Worm (Caenorhabditis elegans) whole organism, L4 larva: ENCODE data around the gene nspc-3.

ENCODE experiments used
- F37D6.2 ChIP-seq: sonication (generic microtip); optimal IDR thresholded peaks from 2 replicates; lab custom pipeline; 2016; ENCODE audit warnings: mild to moderate bottlenecking, missing genetic modification characterization, missing compliant biosample characterization
- F44E2.7 ChIP-seq: fragments of 200-800 bp; sonication (Bioruptor generic); IDR thresholded peaks from 2 replicates; pipeline ENCODE4 v2.1.2; 2022; ENCODE audit warnings: missing genetic modification characterization, missing compliant biosample characterization
- Y105C5A.15 ChIP-seq: fragments of 200-800 bp; sonication (Bioruptor generic); IDR thresholded peaks from 2 replicates; pipeline ENCODE4 v1.3.6; 2022; ENCODE audit warnings: missing genetic modification characterization, missing compliant biosample characterization
- Y75B8A.6 ChIP-seq: fragments of 200-800 bp; sonication (Bioruptor generic); IDR thresholded peaks from 2 replicates; pipeline ENCODE4 v1.3.6; 2022; ENCODE audit warnings: missing genetic modification reagents, missing genetic modification characterization, missing compliant biosample characterization
- ZK546.5 ChIP-seq, 2 experiments: sonication (generic microtip); optimal IDR thresholded peaks; 2 replicates each; lab custom pipeline; 2017; ENCODE audit warnings: missing biosample characterization in 2 of 2, missing genetic modification characterization in 2 of 2
- aha-1 ChIP-seq: fragments of 150-350 bp; peaks from one replicate; lab custom pipeline; 2014; ENCODE audit warnings: missing biosample characterization, missing genetic modification characterization
- aly-2 ChIP-seq: sonication (generic microtip); optimal IDR thresholded peaks from 2 replicates; lab custom pipeline; 2018; ENCODE audit warnings: missing biosample characterization, missing genetic modification characterization
- ceh-20 ChIP-seq: fragments of 200-800 bp; sonication (Bioruptor generic); IDR thresholded peaks from 2 replicates; pipeline ENCODE4 v1.3.6; 2022; ENCODE audit warnings: missing genetic modification reagents, missing genetic modification characterization, missing compliant biosample characterization
- ceh-28 ChIP-seq: fragments of 150-350 bp; optimal IDR thresholded peaks from 2 replicates; lab custom pipeline; 2014; ENCODE audit warnings: missing biosample characterization, missing genetic modification reagents, missing genetic modification characterization
- ceh-82 ChIP-seq: sonication (generic microtip); optimal IDR thresholded peaks from 2 replicates; lab custom pipeline; 2017; ENCODE audit warnings: missing biosample characterization, missing genetic modification characterization
- cey-2 ChIP-seq: sonication (generic microtip); optimal IDR thresholded peaks from 3 replicates; lab custom pipeline; 2017; ENCODE audit warnings: missing genetic modification characterization, mild to moderate bottlenecking, missing compliant biosample characterization, antibody characterized with exemption, borderline replicate concordance; ENCODE audit not compliant: insufficient read depth
- ctbp-1 ChIP-seq: fragments of 200-800 bp; sonication (Bioruptor generic); IDR thresholded peaks from 2 replicates; pipeline ENCODE4 v1.3.6; 2022; ENCODE audit warnings: missing genetic modification reagents, missing genetic modification characterization, missing compliant biosample characterization
- daf-16 ChIP-seq, 3 experiments: sonication (generic microtip); optimal IDR thresholded peaks; 2 replicates each; lab custom pipeline; 2016 to 2017; ENCODE audit warnings: missing genetic modification characterization in 3 of 3, missing genetic modification reagents in 3 of 3, mild to moderate bottlenecking in 2 of 3, missing compliant biosample characterization in 2 of 3, missing biosample characterization in 1 of 3, moderate library complexity in 1 of 3
- daf-19 ChIP-seq: fragments of 200-800 bp; sonication (Bioruptor generic); conservative IDR thresholded peaks from 2 replicates; pipeline ENCODE4 v1.3.6; 2022; ENCODE audit warnings: missing genetic modification characterization, missing compliant biosample characterization
- dmd-8 ChIP-seq: fragments of 200-800 bp; sonication (Bioruptor generic); IDR thresholded peaks from 2 replicates; pipeline ENCODE4 v1.3.6; 2022; ENCODE audit warnings: missing genetic modification characterization, missing compliant biosample characterization
- duxl-1 ChIP-seq: sonication (generic microtip); optimal IDR thresholded peaks from 2 replicates; lab custom pipeline; 2016; ENCODE audit warnings: mild to moderate bottlenecking, missing genetic modification characterization, moderate library complexity, missing compliant biosample characterization; ENCODE audit not compliant: poor library complexity
- dve-1 ChIP-seq: sonication (generic microtip); optimal IDR thresholded peaks from 2 replicates; lab custom pipeline; 2017; ENCODE audit warnings: antibody characterized with exemption, mild to moderate bottlenecking, missing genetic modification characterization, missing compliant biosample characterization; ENCODE audit not compliant: insufficient read depth
- fkh-10 ChIP-seq: fragments of 150-350 bp; optimal IDR thresholded peaks from 2 replicates; lab custom pipeline; 2014; ENCODE audit warnings: missing biosample characterization, missing genetic modification reagents, missing genetic modification characterization
- gei-8 ChIP-seq: fragments of 200-800 bp; sonication (Bioruptor generic); optimal IDR thresholded peaks from 2 replicates; lab custom pipeline; 2018; ENCODE audit warnings: mild to moderate bottlenecking, missing genetic modification characterization, missing compliant biosample characterization
- hif-1 ChIP-seq, 2 experiments: sonication (generic microtip); optimal IDR thresholded peaks; 2 replicates each; lab custom pipeline; 2016 to 2017; ENCODE audit warnings: missing compliant biosample characterization in 2 of 2, missing genetic modification characterization in 2 of 2, missing genetic modification reagents in 2 of 2, missing genotype in 2 of 2, mild to moderate bottlenecking in 1 of 2
- hlh-30 ChIP-seq: sonication (generic microtip); optimal IDR thresholded peaks from 2 replicates; lab custom pipeline; 2017; ENCODE audit warnings: antibody characterized with exemption, mild to moderate bottlenecking, missing genetic modification characterization, missing compliant biosample characterization; ENCODE audit not compliant: insufficient read depth
- hmg-1.1 ChIP-seq: fragments of 200-800 bp; sonication (Bioruptor generic); IDR thresholded peaks from 2 replicates; pipeline ENCODE4 v1.3.6; 2022; ENCODE audit warnings: missing genetic modification reagents, missing genetic modification characterization, missing compliant biosample characterization
- lim-7 ChIP-seq: fragments of 200-800 bp; sonication (Bioruptor generic); IDR thresholded peaks from 2 replicates; pipeline ENCODE4 v1.3.6; 2022; ENCODE audit warnings: missing genetic modification characterization, missing compliant biosample characterization
- lin-1 ChIP-seq: fragments of 200-800 bp; sonication (Bioruptor generic); IDR thresholded peaks from 2 replicates; pipeline ENCODE4 v1.3.6; 2022; ENCODE audit warnings: missing genetic modification reagents, missing genetic modification characterization, missing compliant biosample characterization
- lsy-2 ChIP-seq, 2 experiments: fragments of 150-350 bp in 1 of 2; sonication (generic microtip) in 1 of 2; optimal IDR thresholded peaks; 2 replicates each; lab custom pipeline; 2014 to 2017; ENCODE audit warnings: missing biosample characterization in 2 of 2, missing genetic modification characterization in 2 of 2
- madf-9 ChIP-seq: fragments of 200-800 bp; sonication (Bioruptor generic); conservative IDR thresholded peaks from 2 replicates; pipeline ENCODE4 v1.3.6; 2022; ENCODE audit warnings: missing genetic modification reagents, missing genetic modification characterization, missing compliant biosample characterization
- mdt-29 ChIP-seq: fragments of 200-800 bp; sonication (Bioruptor generic); IDR thresholded peaks from 2 replicates; pipeline ENCODE4 v1.3.6; 2022; ENCODE audit warnings: missing genetic modification reagents, missing genetic modification characterization, missing compliant biosample characterization
- mep-1 ChIP-seq: fragments of 150-350 bp; sonication (generic microtip); optimal IDR thresholded peaks from 3 replicates; lab custom pipeline; 2014; ENCODE audit warnings: missing biosample characterization, missing genetic modification characterization
- mes-2 ChIP-seq: sonication (generic microtip); optimal IDR thresholded peaks from 2 replicates; lab custom pipeline; 2016; ENCODE audit warnings: missing genotype, mild to moderate bottlenecking, missing genetic modification characterization, missing compliant biosample characterization; ENCODE audit not compliant: poor library complexity, severe bottlenecking
- mxl-3 ChIP-seq: fragments of 200-800 bp; sonication (Bioruptor generic); optimal IDR thresholded peaks from 2 replicates; lab custom pipeline; 2018; ENCODE audit warnings: mild to moderate bottlenecking, missing genetic modification characterization, missing compliant biosample characterization
- nhr-10 ChIP-seq: fragments of 150-350 bp; optimal IDR thresholded peaks from 2 replicates; lab custom pipeline; 2014; ENCODE audit warnings: missing biosample characterization, missing genetic modification characterization
- nhr-111 ChIP-seq: fragments of 200-800 bp; sonication (Bioruptor generic); optimal IDR thresholded peaks from 2 replicates; lab custom pipeline; 2018; ENCODE audit warnings: mild to moderate bottlenecking, missing genetic modification characterization, missing compliant biosample characterization
- nhr-28 ChIP-seq: fragments of 150-350 bp; optimal IDR thresholded peaks from 2 replicates; lab custom pipeline; 2014; ENCODE audit warnings: missing biosample characterization, missing genetic modification characterization
- nhr-41 ChIP-seq: fragments of 200-800 bp; sonication (Bioruptor generic); IDR thresholded peaks from 2 replicates; pipeline ENCODE4 v1.3.6; 2022; ENCODE audit warnings: missing genetic modification reagents, missing genetic modification characterization, missing compliant biosample characterization
- nhr-48 ChIP-seq: sonication (generic microtip); optimal IDR thresholded peaks from 2 replicates; lab custom pipeline; 2016; ENCODE audit warnings: mild to moderate bottlenecking, missing genetic modification characterization, missing compliant biosample characterization
- nhr-76 ChIP-seq: fragments of 150-350 bp; optimal IDR thresholded peaks from 2 replicates; lab custom pipeline; 2014; ENCODE audit warnings: missing biosample characterization, missing genetic modification characterization
- nhr-77 ChIP-seq: fragments of 150-350 bp; optimal IDR thresholded peaks from 2 replicates; lab custom pipeline; 2014; ENCODE audit warnings: missing biosample characterization, missing genetic modification characterization
- pqm-1 ChIP-seq: sonication (generic microtip); optimal IDR thresholded peaks from 2 replicates; lab custom pipeline; 2017; ENCODE audit warnings: missing biosample characterization, missing genetic modification characterization
- saeg-2 ChIP-seq: fragments of 200-800 bp; sonication (Bioruptor generic); IDR thresholded peaks from 2 replicates; pipeline ENCODE4 v1.3.6; 2022; ENCODE audit warnings: missing genetic modification reagents, missing genetic modification characterization, missing compliant biosample characterization
- skn-1 ChIP-seq: fragments of 150-350 bp; optimal IDR thresholded peaks from 2 replicates; lab custom pipeline; 2014; ENCODE audit warnings: missing biosample characterization, missing genetic modification characterization
- snpc-1.2 ChIP-seq: fragments of 200-800 bp; sonication (Bioruptor generic); IDR thresholded peaks from 2 replicates; pipeline ENCODE4 v1.3.6; 2022; ENCODE audit warnings: missing genetic modification reagents, missing genetic modification characterization, missing compliant biosample characterization
- tra-1 ChIP-seq: fragments of 200-800 bp; sonication (Bioruptor generic); IDR thresholded peaks from 2 replicates; pipeline ENCODE4 v1.3.6; 2022; ENCODE audit warnings: missing genetic modification reagents, missing genetic modification characterization, missing compliant biosample characterization
- unc-130 ChIP-seq: sonication (generic microtip); optimal IDR thresholded peaks from 2 replicates; lab custom pipeline; 2016; ENCODE audit warnings: missing genetic modification reagents, missing genetic modification characterization, missing compliant biosample characterization
- unc-62 ChIP-seq, 3 experiments: fragments of 150-350 bp in 1 of 3; sonication (generic microtip); optimal IDR thresholded peaks in 2 of 3; peaks in 1 of 3; 1 replicate in 1 of 3; 2 replicates in 2 of 3; lab custom pipeline; 2014 to 2017; ENCODE audit warnings: missing biosample characterization in 3 of 3, missing genetic modification characterization in 3 of 3, missing genetic modification reagents in 3 of 3, missing genotype in 1 of 3
- zfp-3 ChIP-seq: fragments of 200-800 bp; sonication (Bioruptor generic); conservative IDR thresholded peaks from 2 replicates; pipeline ENCODE4 v1.3.6; 2022; ENCODE audit warnings: missing genetic modification reagents, missing genetic modification characterization, missing compliant biosample characterization
- ztf-7 ChIP-seq: fragments of 150-350 bp; optimal IDR thresholded peaks from 2 replicates; lab custom pipeline; 2014; ENCODE audit warnings: missing biosample characterization, missing genetic modification characterization

nspc-3 gene

ce11 chrX:8567166-8567565 is 30.3 kb downstream of the nspc-3 start (continued):
- TF ChIP-seq ceh-82 (tag; lab: Kevin White, UChicago) (no peak), dve-1 (tag; lab: Kevin White, UChicago) (peak; percentile 93), lsy-2 (tag; optimal IDR thresholded peaks at IDR 0.05; lab: Kevin White, UChicago) (peak in 1 of 2 experiments; percentile 41), duxl-1 (tag; lab: Kevin White, UChicago) (no peak), pqm-1 (tag; lab: Kevin White, UChicago) (peak; percentile 85), Y105C5A.15 (no peak), snpc-1.2 (no peak), zfp-3 (GFP tag; lab: Robert Waterston, UW) (no peak), saeg-2 (GFP tag; lab: Robert Waterston, UW) (no peak), skn-1 (tag; lab: Kevin White, UChicago) (no peak), unc-130 (no peak), nhr-28 (tag; lab: Kevin White, UChicago) (peak; percentile 89), ZK546.5 (tag; optimal IDR thresholded peaks at IDR 0.05; lab: Kevin White, UChicago) (no peak), gei-8 (GFP tag; lab: Kevin White, UChicago) (no peak), mxl-3 (GFP tag; lab: Kevin White, UChicago) (peak; percentile 60), madf-9 (GFP tag; lab: Robert Waterston, UW) (no peak), fkh-10 (no peak), Y75B8A.6 (GFP tag; lab: Robert Waterston, UW) (no peak), ceh-20 (GFP tag; lab: Robert Waterston, UW) (peak; percentile 63; the same call in 1 of the 2 replicates), unc-62 (GFP tag; optimal IDR thresholded peaks at IDR 0.05 in 1 of 2; lab: Kevin White, UChicago) (peak; percentile 80 to 81), unc-62 (tag; optimal IDR thresholded peaks at IDR 0.05; lab: Kevin White, UChicago) (no peak), nhr-77 (tag; lab: Kevin White, UChicago) (peak; percentile 68), ctbp-1 (GFP tag; lab: Robert Waterston, UW) (no peak), F44E2.7 (GFP tag; lab: Robert Waterston, UW) (no peak), mep-1 (no peak), tra-1 (GFP tag; lab: Robert Waterston, UW) (peak; percentile 100), cey-2 (tag; lab: Kevin White, UChicago) (no peak), nhr-41 (GFP tag; lab: Robert Waterston, UW) (no peak), aly-2 (tag; lab: Kevin White, UChicago) (no peak), lin-1 (peak; percentile 89), hlh-30 (tag; lab: Kevin White, UChicago) (peak; percentile 38), ztf-7 (tag; lab: Kevin White, UChicago) (no peak), mdt-29 (GFP tag; lab: Robert Waterston, UW) (no peak), F37D6.2 (no peak), dmd-8 (GFP tag; lab: Robert Waterston, UW) (no peak), mes-2 (no peak)

ce11 chrX:8567823-8568314 is 31.0 kb downstream of the nspc-3 start:
- no peak for TF ChIP-seq cey-2 (tag; lab: Kevin White, UChicago)
- TF ChIP-seq aha-1 (tag; lab: Kevin White, UChicago), result peak; percentile 98
- TF ChIP-seq nhr-48 (tag; lab: Kevin White, UChicago), result no peak
- no peak for TF ChIP-seq unc-62 (GFP tag; optimal IDR thresholded peaks at IDR 0.05 in 1 of 2; lab: Kevin White, UChicago)
- TF ChIP-seq unc-62 (tag; optimal IDR thresholded peaks at IDR 0.05; lab: Kevin White, UChicago), result no peak
- TF ChIP-seq fkh-10, result no peak
- TF ChIP-seq ztf-7 (tag; lab: Kevin White, UChicago), result no peak
- TF ChIP-seq lim-7 (GFP tag; lab: Robert Waterston, UW), result no peak
- no peak for TF ChIP-seq daf-16 (GFP tag; optimal IDR thresholded peaks at IDR 0.05; lab: Kevin White, UChicago)
- TF ChIP-seq daf-16 (tag; optimal IDR thresholded peaks at IDR 0.05; lab: Kevin White, UChicago), result peak; percentile 7
- no peak for TF ChIP-seq tra-1 (GFP tag; lab: Robert Waterston, UW)
- TF ChIP-seq zfp-3 (GFP tag; lab: Robert Waterston, UW), result no peak
- no peak for TF ChIP-seq daf-19 (GFP tag; lab: Robert Waterston, UW)
- TF ChIP-seq hif-1 (tag; optimal IDR thresholded peaks at IDR 0.05; lab: Kevin White, UChicago), result no peak
- TF ChIP-seq F37D6.2, result no peak
- TF ChIP-seq dve-1 (tag; lab: Kevin White, UChicago), result peak; percentile 21
- no peak for TF ChIP-seq ceh-20 (GFP tag; lab: Robert Waterston, UW)
- TF ChIP-seq ceh-28 (tag; lab: Kevin White, UChicago), result no peak
- TF ChIP-seq madf-9 (GFP tag; lab: Robert Waterston, UW), result no peak
- TF ChIP-seq nhr-10 (tag; lab: Kevin White, UChicago), result no peak
- no peak for TF ChIP-seq nhr-76
- TF ChIP-seq Y75B8A.6 (GFP tag; lab: Robert Waterston, UW), result no peak
- TF ChIP-seq nhr-111 (GFP tag; lab: Kevin White, UChicago), result no peak
- TF ChIP-seq unc-130, result no peak
- no peak for TF ChIP-seq gei-8 (GFP tag; lab: Kevin White, UChicago)
- no peak for TF ChIP-seq hmg-1.1
- TF ChIP-seq dmd-8 (GFP tag; lab: Robert Waterston, UW), result no peak
- TF ChIP-seq pqm-1 (tag; lab: Kevin White, UChicago), result peak; percentile 32
- TF ChIP-seq nhr-28 (tag; lab: Kevin White, UChicago), result no peak
